Worm (Caenorhabditis elegans) whole organism, early embryonic: ENCODE results near the gene msp-77.

Experiments used
- B0310.2 ChIP-seq: sonication (generic microtip); optimal IDR thresholded peaks from 2 replicates; lab custom pipeline; 2016; ENCODE audit warnings: mild to moderate bottlenecking, missing genetic modification characterization, missing compliant biosample characterization
- F13C5.2 ChIP-seq: sonication (generic microtip); optimal IDR thresholded peaks from 2 replicates; lab custom pipeline; 2017; ENCODE audit warnings: mild to moderate bottlenecking, missing genetic modification characterization, inconsistent platforms, missing compliant biosample characterization
- aly-1 ChIP-seq: sonication (generic microtip); optimal IDR thresholded peaks from 2 replicates; lab custom pipeline; 2016; ENCODE audit warnings: missing genetic modification characterization, missing compliant biosample characterization
- ama-1 ChIP-seq: fragments of 150-350 bp; optimal IDR thresholded peaks from 2 replicates; lab custom pipeline; 2014
- flt-1 ChIP-seq: fragments of 200-800 bp; sonication (Bioruptor generic); IDR thresholded peaks from 2 replicates; pipeline ENCODE4 v1.3.6; 2022; ENCODE audit warnings: missing genetic modification characterization, missing compliant biosample characterization
- hnd-1 ChIP-seq: sonication (generic microtip); optimal IDR thresholded peaks from 2 replicates; lab custom pipeline; 2016; ENCODE audit warnings: missing genetic modification characterization, missing compliant biosample characterization
- pes-1 ChIP-seq: fragments of 200-800 bp; sonication (Bioruptor generic); IDR thresholded peaks from 2 replicates; pipeline ENCODE4 v1.3.6; 2022; ENCODE audit warnings: missing genetic modification reagents, missing genetic modification characterization, missing compliant biosample characterization
- tbx-37 ChIP-seq: fragments of 200-800 bp; sonication (Bioruptor generic); conservative IDR thresholded peaks from 2 replicates; pipeline ENCODE4 v1.3.6; 2022; ENCODE audit warnings: missing genetic modification reagents, missing genetic modification characterization, missing compliant biosample characterization

DNA sequence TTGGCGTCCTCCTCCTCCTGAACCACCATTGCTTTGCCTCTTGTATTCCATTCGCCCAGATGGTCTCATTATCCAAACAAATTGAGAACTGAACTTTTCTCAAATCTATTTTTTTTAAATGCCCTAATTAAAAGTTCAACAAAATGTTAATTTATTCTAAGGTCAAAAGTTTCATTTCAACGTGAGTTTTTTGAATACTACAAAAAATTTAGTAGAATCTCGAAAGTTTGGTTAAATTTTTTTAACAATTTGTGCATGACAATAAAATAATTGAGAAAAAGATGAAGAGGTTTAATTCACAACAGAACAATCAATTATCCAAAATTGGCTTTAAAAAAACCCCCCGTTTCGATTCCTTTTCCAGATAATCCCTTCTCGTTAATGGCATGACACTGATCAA lies 2.5 kb upstream of the msp-77 start, which contains the start of gene F32B6.4:
- TF ChIP-seq ama-1 (lab: Kevin White, UChicago) (no peak), aly-1 (tag; lab: Kevin White, UChicago) (no peak), tbx-37 (GFP tag; lab: Robert Waterston, UW) (no peak), pes-1 (GFP tag; lab: Robert Waterston, UW) (no peak), hnd-1 (tag; lab: Kevin White, UChicago) (no peak), flt-1 (GFP tag; lab: Robert Waterston, UW) (no peak), B0310.2 (no peak), F13C5.2 (tag; lab: Kevin White, UChicago) (no peak)
